Fruit fly (Drosophila melanogaster): ENCODE data around the gene dsx-c73A.

Gene dsx-c73A

DNA sequence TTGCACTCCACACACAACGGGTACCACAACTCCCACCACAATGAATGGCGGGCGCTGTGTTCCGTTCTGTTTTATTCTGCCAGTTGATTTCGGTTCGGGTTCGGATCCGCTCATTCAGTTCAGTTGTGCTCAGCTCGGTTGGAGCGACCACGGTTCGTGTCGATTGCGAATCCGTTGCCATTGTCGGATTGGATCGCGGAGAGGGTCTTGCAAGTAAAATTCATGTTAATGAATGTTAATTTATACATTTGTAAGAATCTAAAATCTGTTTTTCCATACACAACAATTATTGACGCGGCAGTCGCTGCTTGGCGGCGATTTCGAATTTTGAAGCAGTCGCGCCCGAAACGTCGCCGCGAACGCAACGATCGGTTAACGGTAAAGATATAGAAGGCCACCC lies 57.3 kb downstream of the dsx-c73A start, which contains the start of gene Gagr:
TSS of gene Gagr (plus strand) at position 81 of the 400 bp plus-strand sequence.
- TF ChIP-seq CG8478 (optimal IDR thresholded peaks at IDR 0.05): no peak
- TF ChIP-seq CTCF (optimal IDR thresholded peaks at IDR 0.05): no peak

DNA sequence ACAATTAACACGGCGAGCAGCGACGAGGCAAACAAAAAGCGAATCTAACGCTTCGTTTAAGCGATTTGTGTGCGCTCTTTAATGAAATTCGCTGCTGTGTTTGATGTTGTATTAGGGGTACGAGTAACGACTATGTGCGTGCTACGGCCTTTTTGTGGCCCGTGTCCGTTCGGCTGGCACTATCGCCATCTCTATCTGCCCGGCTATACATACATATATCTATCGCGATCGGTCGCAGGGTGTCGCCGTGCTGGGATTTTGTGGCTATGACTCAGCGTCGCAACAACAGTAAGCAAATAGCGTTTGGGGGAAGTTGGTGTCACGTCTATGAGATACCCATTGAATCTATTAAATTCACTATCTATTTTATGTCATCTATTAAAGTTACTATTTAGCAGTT lies 58.1 kb downstream of the dsx-c73A start:
- TF ChIP-seq CG8478 (optimal IDR thresholded peaks at IDR 0.05) (no peak), CTCF (optimal IDR thresholded peaks at IDR 0.05) (no peak)

DNA sequence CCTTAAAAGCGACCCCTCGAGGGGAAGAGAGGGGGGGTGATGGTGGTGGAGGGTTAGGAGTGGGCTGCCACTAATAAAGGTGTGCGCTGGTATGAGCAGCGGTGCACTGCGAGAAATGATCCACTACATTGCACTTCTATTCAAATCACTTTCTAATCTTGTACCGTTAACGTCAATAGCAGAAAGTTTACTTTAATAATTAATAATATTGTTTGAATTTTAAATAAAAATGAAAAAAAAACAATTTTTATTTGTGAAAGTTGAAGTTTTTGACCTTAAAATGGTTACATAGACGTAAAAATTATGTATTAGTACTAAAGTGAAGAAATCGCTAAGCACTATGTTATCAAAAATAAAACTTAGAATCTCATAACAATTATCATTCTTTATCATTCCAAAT lies 58.9 kb downstream of the dsx-c73A start:
- no peak for TF ChIP-seq CTCF (optimal IDR thresholded peaks at IDR 0.05)
- no peak for TF ChIP-seq CG8478 (optimal IDR thresholded peaks at IDR 0.05)

DNA sequence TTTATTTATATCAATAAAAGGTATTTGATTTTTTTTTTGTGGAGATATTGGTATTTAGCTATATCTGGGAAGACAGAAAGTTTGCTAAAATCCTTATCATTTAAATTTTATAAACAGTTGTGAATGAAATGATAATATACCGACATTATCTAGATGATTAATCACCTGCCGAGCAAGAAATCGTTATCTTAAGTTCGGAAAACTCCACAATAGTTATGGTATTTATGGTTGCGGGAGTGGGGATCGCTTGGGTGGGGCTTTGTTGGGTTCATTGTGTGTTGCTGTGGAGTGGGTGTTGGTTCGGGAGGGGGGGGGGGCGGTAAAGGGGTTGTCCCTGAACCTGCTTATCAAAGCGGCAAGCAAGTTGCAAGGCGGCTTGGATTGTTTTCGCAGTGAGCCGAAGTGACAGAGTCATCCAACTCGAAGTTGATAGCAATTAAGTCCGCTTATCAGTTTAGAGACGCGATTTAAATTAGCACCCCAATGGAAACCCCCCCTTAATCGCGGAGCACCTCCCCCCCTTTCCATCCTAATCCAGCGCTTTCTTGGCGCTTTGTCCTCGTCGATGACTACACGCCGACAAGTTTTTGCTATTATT lies 59.5 kb downstream of the dsx-c73A start:
- no peak for TF ChIP-seq CG8478 (optimal IDR thresholded peaks at IDR 0.05)
- no peak for TF ChIP-seq CTCF (optimal IDR thresholded peaks at IDR 0.05)

DNA sequence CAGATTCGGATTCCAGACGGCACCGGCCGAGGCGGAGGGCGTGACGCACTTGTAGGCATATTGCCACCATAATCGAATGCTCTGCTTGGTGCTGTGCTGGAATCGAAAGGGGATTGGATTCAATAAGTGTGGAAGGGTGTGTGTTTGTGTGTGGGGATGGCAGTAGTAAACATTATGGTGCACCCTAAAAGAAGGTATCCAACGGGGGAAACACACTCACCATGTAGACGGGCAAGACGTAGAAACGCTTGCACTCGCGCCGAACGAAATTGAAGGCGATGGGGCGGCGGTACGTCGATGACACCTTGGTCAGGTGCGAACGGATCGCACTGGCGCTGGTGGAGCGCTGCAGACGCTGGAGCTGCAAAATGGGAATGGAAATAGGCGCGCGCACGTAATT lies 60.5 kb downstream of the dsx-c73A start:
- TF ChIP-seq CTCF (optimal IDR thresholded peaks at IDR 0.05) (no peak), CG8478 (optimal IDR thresholded peaks at IDR 0.05) (no peak)

DNA sequence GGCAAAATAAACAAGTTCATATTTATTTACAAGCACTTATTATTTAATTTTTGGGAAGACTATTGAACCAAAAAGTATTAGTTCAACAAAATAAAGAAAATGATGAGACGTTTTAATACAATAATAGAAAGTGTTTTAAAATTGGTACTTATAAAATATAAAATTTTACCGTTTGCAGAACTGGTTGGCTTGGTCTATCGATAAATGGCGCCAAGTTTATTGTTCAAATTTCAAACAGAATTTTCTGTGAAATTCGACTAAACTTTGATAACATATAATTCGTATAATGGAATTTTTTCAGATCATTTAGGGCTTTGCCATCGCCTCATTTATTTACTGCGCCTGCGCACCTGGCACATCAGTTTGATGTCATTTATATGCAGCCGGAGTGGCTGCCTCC lies 61.0 kb downstream of the dsx-c73A start:
- TF ChIP-seq CG8478 (optimal IDR thresholded peaks at IDR 0.05) (no peak), CTCF (optimal IDR thresholded peaks at IDR 0.05) (no peak)

DNA sequence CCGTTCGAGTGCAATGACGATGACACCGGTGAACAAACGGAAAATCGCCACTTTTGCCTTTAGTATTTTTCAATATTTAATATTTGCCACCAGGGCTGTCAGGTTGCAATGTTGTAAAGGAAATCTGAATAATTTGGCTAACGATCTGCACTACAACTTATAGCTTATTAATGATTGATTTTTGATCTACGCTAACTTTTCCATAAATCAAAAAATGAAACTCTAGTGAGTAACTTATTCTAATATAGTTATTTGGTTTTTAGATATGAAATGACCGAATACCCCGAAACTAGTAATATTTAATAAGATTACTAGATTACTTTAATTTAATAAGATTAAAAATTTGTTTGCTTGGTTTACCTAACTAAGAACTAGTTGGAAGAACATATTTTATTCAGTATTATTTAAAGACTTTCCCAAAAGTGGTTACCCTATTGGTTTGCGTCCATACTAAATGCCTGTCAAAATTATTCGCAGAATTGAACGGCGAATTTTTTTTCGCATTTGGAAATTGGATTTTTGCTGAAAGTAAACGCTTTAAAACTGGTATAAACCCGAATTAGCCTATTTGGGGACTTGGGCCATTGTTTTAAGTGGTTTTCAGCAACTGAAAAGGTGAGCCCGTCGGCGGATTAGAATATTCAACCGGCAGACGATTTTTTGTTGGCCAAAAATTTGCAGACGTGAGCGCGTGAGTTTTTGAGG lies 65.7 kb downstream of the dsx-c73A start, which contains the start of the genes Agpat3 and RAF2:
TSS of gene Agpat3 (minus strand) at position 78 of the 705 bp plus-strand sequence.
TSS of gene RAF2 (plus strand) at position 448 of the 705 bp plus-strand sequence.
- no peak for TF ChIP-seq CG8478 (optimal IDR thresholded peaks at IDR 0.05)
- TF ChIP-seq CTCF (optimal IDR thresholded peaks at IDR 0.05): no peak

DNA sequence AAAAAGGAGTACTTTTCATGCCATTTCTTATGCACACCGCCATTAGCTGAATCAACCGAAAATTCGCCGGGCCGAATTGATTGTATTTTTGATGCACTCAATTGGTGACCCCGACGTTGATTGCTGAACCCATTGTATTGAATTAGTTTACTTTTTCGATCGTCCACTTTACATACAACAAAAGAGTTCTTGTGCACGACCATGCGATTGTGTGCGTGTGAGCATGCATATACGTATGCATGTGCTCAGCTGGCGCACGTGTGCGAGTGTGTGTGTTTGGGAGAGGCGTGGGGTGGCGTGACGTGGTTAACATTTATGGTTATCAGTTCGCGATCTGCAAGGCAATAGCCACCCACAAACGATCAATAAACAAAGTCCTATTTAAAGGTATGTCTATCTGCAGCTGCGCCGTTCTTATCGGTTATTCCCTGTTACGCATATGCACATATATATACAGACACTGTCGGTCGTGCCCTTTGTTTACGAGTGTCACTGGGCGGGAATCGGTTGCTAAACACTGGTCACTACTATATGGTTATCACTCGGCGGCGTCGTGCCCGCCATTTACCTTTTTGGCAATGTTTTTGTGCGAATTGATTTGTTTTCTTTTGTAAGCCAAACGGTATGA lies 66.4 kb downstream of the dsx-c73A start:
- TF ChIP-seq CG8478 (optimal IDR thresholded peaks at IDR 0.05) (no peak), CTCF (optimal IDR thresholded peaks at IDR 0.05) (no peak)

DNA sequence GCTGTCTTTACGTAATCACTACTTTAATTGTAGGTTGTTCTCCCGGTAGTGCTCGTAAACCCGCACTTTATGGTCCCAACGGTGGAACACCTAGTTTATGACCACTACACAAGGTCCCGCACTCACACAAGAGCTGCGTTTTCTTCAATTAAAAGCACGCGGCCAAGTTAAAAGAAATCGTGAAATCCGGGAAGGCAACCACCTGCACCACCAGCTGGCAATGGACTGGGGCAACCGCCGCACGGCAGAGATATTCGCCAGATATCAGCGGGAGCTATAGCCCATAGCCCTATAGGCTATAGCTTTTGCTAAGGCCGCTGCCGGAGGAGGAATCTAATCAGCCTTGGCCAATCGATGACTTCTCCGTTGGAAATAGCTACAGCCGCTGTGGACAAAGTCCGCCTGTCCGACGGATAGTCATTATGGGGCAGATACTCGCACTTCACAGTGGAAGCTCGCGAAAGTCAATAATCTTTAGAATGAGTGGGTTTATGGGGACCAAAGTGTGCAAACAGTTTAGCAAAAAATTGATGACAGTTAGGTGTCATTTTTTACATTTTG lies 67.5 kb downstream of the dsx-c73A start:
- TF ChIP-seq CG8478 (optimal IDR thresholded peaks at IDR 0.05): no peak
- TF ChIP-seq CTCF (optimal IDR thresholded peaks at IDR 0.05): no peak

DNA sequence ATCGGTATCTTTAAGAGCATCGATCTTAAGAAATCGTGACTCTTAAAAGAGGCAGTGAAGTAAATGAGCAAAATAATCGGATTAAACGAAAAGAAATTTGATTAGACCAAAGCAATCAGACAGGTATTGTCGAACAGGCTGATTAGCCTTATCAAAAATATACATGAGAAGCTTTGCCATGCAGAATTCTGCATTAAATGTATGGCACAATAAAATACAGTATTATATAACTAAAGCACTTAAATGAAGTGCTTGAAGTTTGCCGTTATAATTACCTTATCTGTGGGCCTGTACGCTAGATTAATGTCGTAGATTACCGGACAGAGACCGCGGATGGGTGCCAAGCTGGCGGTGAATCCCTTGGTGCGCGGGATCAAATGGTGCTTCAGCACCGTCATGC lies 68.7 kb downstream of the dsx-c73A start:
- TF ChIP-seq CTCF (optimal IDR thresholded peaks at IDR 0.05) (no peak), CG8478 (optimal IDR thresholded peaks at IDR 0.05) (no peak)

DNA sequence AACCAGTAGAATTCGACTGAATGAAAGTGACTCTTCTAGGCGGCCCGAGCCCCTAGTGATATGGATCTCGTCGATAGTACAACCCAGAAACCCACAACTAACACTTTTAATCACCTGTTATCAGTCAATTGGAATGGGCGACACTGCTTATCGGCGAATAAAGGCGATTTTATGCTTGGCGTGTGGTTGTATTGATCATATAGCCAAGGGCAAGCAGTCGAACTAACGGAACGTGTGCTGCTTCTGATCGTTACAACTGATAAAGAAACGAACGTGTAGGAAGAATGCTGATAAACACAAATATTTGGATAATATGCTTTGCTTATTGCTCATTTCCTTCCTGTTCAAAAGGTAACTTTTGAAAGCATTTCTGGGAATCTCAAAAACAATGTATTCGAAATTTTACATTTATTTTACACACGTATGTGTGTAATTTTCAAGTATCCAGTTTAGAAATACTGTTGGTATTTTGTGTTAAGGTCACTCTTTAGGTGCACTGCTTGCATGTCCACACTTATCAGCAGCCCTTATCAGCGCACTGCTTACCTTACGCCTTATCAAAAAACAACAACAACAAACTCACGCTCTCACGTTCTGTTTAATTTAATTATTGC lies 70.5 kb downstream of the dsx-c73A start, which contains the start of gene Agpat4:
TSS of gene Agpat4 (minus strand) at position 387 of the 614 bp plus-strand sequence.
- TF ChIP-seq CG8478 (optimal IDR thresholded peaks at IDR 0.05): no peak
- TF ChIP-seq CTCF (optimal IDR thresholded peaks at IDR 0.05): peak in 1 of 2 experiments; percentile 33

DNA sequence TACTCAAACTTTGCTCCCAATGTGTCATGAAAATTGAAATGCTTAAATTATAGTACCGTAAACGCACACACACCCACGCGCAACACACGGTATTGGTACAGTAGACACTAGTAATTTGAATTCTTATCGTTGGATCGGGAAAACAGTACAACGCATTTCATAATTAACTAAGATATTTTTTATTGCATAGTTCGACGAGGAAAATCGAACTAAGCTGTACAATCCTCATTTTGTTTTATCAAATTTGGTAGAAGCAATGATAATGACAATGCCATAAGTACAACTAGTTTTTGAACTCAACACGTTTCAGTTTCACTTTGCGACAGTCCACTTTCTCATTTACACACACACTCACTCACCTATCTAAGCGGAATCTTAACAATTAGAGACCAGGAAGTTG lies 71.0 kb downstream of the dsx-c73A start:
- no peak for TF ChIP-seq CTCF (optimal IDR thresholded peaks at IDR 0.05)
- no peak for TF ChIP-seq CG8478 (optimal IDR thresholded peaks at IDR 0.05)

DNA sequence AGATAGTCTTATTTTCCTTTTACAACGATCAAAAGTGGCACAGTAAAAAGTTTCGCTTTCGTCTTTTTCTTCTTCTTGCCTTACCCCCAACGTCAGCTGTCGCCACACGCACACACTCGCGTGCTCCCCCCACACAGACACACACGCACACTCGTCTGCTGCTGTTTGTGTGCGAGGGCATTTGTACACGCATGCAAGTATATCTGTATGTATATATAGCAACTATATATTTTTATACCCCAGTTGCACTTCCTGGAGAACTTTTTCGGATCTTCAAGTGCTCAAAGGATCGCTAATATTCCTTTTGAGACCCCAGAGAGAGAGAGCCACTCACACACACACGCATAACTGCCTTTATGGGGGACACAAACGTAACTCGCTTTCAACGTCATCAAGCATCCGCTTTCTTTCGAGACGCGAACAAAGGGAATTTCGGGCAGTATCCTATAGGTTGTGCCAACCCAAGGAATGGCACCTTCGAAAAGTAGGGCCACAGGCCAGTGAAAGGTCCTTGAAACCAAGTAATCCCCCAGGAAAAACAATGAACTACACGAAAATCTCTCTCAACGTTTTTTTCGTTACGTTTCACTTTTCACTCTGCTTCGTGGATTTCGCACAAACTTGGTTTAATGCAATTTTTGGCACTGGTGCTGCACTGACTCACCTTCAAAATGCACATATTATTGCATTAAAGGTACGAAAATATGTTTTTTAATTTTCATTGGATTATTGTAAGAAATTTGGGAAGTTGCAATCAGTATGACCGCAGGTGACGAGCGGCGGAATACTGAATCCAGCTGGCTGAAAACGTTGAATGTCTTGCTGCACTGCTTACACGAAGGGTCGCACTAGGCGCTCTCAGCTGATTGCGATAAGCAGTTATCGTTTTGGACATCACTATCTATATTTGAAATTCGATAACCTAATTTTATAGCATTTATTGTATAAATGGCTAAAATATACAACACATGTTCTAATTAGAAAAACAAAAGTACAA lies 73.7 kb downstream of the dsx-c73A start, which contains the start of gene roq:
TSS of gene roq (minus strand) at position 799 of the 997 bp plus-strand sequence.
- TF ChIP-seq CG8478 (optimal IDR thresholded peaks at IDR 0.05): no peak
- TF ChIP-seq CTCF (optimal IDR thresholded peaks at IDR 0.05): peak; percentile 15 to 44

Measured in S2 (cell line).